Worm (Caenorhabditis elegans): ENCODE data around the gene fard-1.

DNA sequence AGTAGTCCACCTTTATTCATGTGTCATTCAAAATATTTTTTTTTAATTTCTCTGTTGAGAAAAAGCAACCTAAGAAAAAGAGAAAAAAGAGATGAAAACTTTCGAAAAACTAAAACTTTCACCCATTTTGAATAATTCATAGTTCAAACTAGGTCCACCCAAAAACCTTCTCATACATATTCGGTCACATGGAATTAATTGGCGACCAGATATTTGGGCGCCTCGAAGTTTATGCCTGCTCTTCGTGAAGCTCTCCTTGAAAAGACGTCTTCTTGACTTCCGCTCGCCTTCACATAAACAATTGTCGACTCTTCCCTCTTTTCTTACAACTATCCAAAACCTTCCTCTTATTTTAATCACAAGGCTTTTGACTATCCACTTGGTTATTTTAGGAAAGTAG lies 22.5 kb downstream of the fard-1 start:
- no peak for TF ChIP-seq mdt-29 (GFP tag; IDR thresholded peaks at IDR 0.05)
- no peak for TF ChIP-seq T20F7.1 (GFP tag; optimal IDR thresholded peaks at IDR 0.05)
- no peak for TF ChIP-seq snpc-4 (tag; optimal IDR thresholded peaks at IDR 0.05)
